1 fruit fly cellular context compared by ENCODE assay signal in the genomic region with DNA sequence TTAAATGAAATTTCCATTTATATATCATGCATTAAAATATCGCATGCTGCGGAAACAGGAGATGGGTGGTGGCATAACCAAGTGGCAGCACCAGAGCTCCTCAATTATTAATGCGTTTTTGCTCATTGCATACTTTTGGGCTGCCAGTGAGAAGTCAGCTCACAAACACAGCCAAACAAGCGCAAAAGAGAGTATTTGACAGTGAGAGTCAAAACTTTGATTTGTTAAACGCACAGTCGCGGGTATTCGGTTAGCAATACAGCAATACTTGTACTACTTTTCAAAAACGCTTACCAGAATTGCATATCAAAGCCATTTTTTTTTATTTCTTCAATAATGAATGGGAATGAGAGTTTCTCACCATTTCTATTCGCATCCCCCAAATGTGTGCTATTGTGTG.
A peak's percentile ranks its signal among the peaks of the same experiment; 100 is the strongest.
TF ChIP-seq lines count a peak whose summit lies in the region.

No protein-coding gene starts in this region.

TF ChIP-seq in whole organism, embryonic, 481 proteins besides CTCF, POLR2A, EP300 and RAD21 (continued from another document):
- TF ChIP-seq Hand (GFP tag; optimal IDR thresholded peaks at IDR 0.05; lab: Kevin White, UChicago) (no peak), Usf (GFP tag; optimal IDR thresholded peaks at IDR 0.05; lab: Kevin White, UChicago) (no peak), dysf (GFP tag; IDR thresholded peaks at IDR 0.05; lab: Robert Waterston, UW) (no peak), CG11696 (GFP tag; IDR thresholded peaks at IDR 0.05; lab: Robert Waterston, UW) (peak; percentile 91), Spps (tag; optimal IDR thresholded peaks at IDR 0.05; lab: Kevin White, UChicago) (no peak), z (GFP tag; IDR thresholded peaks at IDR 0.05; lab: Robert Waterston, UW) (0 out of 3 replicates have a peak, but pooled peaks have one; percentile 9), CG2120 (GFP tag; optimal IDR thresholded peaks at IDR 0.05; lab: Kevin White, UChicago) (no peak), mirr (GFP tag; optimal IDR thresholded peaks at IDR 0.05; lab: Kevin White, UChicago) (no peak), CG7963 (GFP tag; IDR thresholded peaks at IDR 0.05; lab: Robert Waterston, UW; ENCODE audit: partially characterized antibody) (no peak), lov (optimal IDR thresholded peaks at IDR 0.05; lab: Kevin White, UChicago) (no peak), lov (GFP tag; IDR thresholded peaks at IDR 0.05; lab: Robert Waterston, UW) (no peak), HHEX (GFP tag; optimal IDR thresholded peaks at IDR 0.05; lab: Kevin White, UChicago) (no peak), CG34376 (GFP tag; optimal IDR thresholded peaks at IDR 0.05; lab: Kevin White, UChicago) (no peak), CG16813 (GFP tag; IDR thresholded peaks at IDR 0.05; lab: Robert Waterston, UW; ENCODE audit: partially characterized antibody) (no peak), Stat92E (GFP tag; optimal IDR thresholded peaks at IDR 0.05; lab: Kevin White, UChicago) (no peak), CG2875 (GFP tag; optimal IDR thresholded peaks at IDR 0.05; lab: Kevin White, UChicago) (no peak), nerfin-2 (GFP tag; IDR thresholded peaks at IDR 0.05; lab: Robert Waterston, UW; ENCODE audit: partially characterized antibody) (no peak), CG4820 (GFP tag; optimal IDR thresholded peaks at IDR 0.05; lab: Kevin White, UChicago) (no peak), sim (GFP tag; IDR thresholded peaks at IDR 0.05; lab: Robert Waterston, UW) (no peak), CG4707 (GFP tag; optimal IDR thresholded peaks at IDR 0.05; lab: Kevin White, UChicago) (peak; percentile 7), tup (GFP tag; optimal IDR thresholded peaks at IDR 0.05; lab: Kevin White, UChicago) (no peak), gem (tag; optimal IDR thresholded peaks at IDR 0.05; lab: Kevin White, UChicago) (peak; percentile 45), aop (GFP tag; IDR thresholded peaks at IDR 0.05; lab: Robert Waterston, UW) (no peak), chn (GFP tag; optimal IDR thresholded peaks at IDR 0.05; lab: Kevin White, UChicago) (peak; percentile 80), Hmr (GFP tag; optimal IDR thresholded peaks at IDR 0.05; lab: Kevin White, UChicago) (no peak), Lim3 (GFP tag; IDR thresholded peaks at IDR 0.05; lab: Robert Waterston, UW) (no peak), CG2678 (tag; optimal IDR thresholded peaks at IDR 0.05; lab: Kevin White, UChicago) (peak; percentile 7), emc (GFP tag; optimal IDR thresholded peaks at IDR 0.05; lab: Kevin White, UChicago) (no peak), HLHmδ (GFP tag; optimal IDR thresholded peaks at IDR 0.05; lab: Kevin White, UChicago) (peak; percentile 9), CG1529 (GFP tag; optimal IDR thresholded peaks at IDR 0.05; lab: Kevin White, UChicago) (peak; percentile 8), tgo (GFP tag; IDR thresholded peaks at IDR 0.05; lab: Robert Waterston, UW) (no peak), bsh (GFP tag; optimal IDR thresholded peaks at IDR 0.05; lab: Kevin White, UChicago) (peak in 1 of 2 experiments; percentile 42), nau (GFP tag; optimal IDR thresholded peaks at IDR 0.05; lab: Kevin White, UChicago) (peak; percentile 14), CG17802 (tag; optimal IDR thresholded peaks at IDR 0.05; lab: Kevin White, UChicago) (no peak), CG30020 (tag; optimal IDR thresholded peaks at IDR 0.05; lab: Kevin White, UChicago) (no peak), CG34224 (GFP tag; IDR thresholded peaks at IDR 0.05; lab: Robert Waterston, UW; ENCODE audit: partially characterized antibody) (no peak), btn (GFP tag; optimal IDR thresholded peaks at IDR 0.05; lab: Kevin White, UChicago) (no peak), Gug (GFP tag; IDR thresholded peaks at IDR 0.05; lab: Robert Waterston, UW) (no peak), ttk (GFP tag; IDR thresholded peaks at IDR 0.05; lab: Robert Waterston, UW) (no peak), Kr (GFP tag; optimal IDR thresholded peaks at IDR 0.05; lab: Kevin White, UChicago) (no peak), trem (tag; optimal IDR thresholded peaks at IDR 0.05; lab: Kevin White, UChicago) (peak; percentile 65), fd96Cb (tag; optimal IDR thresholded peaks at IDR 0.05; lab: Kevin White, UChicago) (peak; percentile 6), crp (GFP tag; optimal IDR thresholded peaks at IDR 0.05; lab: Kevin White, UChicago) (no peak), CG4328 (GFP tag; optimal IDR thresholded peaks at IDR 0.05; lab: Kevin White, UChicago) (no peak), zf30C (GFP tag; optimal IDR thresholded peaks at IDR 0.05; lab: Kevin White, UChicago) (no peak), D19B (GFP tag; optimal IDR thresholded peaks at IDR 0.05; lab: Kevin White, UChicago) (no peak), chif (GFP tag; optimal IDR thresholded peaks at IDR 0.05; lab: Kevin White, UChicago) (peak in 1 of 2 experiments; percentile 11), CG9876 (GFP tag; optimal IDR thresholded peaks at IDR 0.05; lab: Kevin White, UChicago) (no peak), odd (GFP tag; optimal IDR thresholded peaks at IDR 0.05; lab: Kevin White, UChicago) (no peak), CG12299 (tag; optimal IDR thresholded peaks at IDR 0.05; lab: Kevin White, UChicago) (no peak), PHDP (tag; optimal IDR thresholded peaks at IDR 0.05; lab: Kevin White, UChicago) (peak; percentile 14), Myb (GFP tag; optimal IDR thresholded peaks at IDR 0.05; lab: Kevin White, UChicago) (no peak), CG6254 (GFP tag; optimal IDR thresholded peaks at IDR 0.05; lab: Kevin White, UChicago) (peak; percentile 19), maf-S (GFP tag; optimal IDR thresholded peaks at IDR 0.05; lab: Kevin White, UChicago) (no peak), CG18619 (GFP tag; optimal IDR thresholded peaks at IDR 0.05; lab: Kevin White, UChicago) (no peak), Drgx (GFP tag; IDR thresholded peaks at IDR 0.05; lab: Robert Waterston, UW) (no peak), pzg (GFP tag; optimal IDR thresholded peaks at IDR 0.05; lab: Kevin White, UChicago) (no peak), CG7786 (GFP tag; optimal IDR thresholded peaks at IDR 0.05; lab: Kevin White, UChicago) (no peak), Lhr (GFP tag; optimal IDR thresholded peaks at IDR 0.05; lab: Kevin White, UChicago) (peak; percentile 5), YL-1 (GFP tag; optimal IDR thresholded peaks at IDR 0.05; lab: Kevin White, UChicago) (no peak), CG4282 (GFP tag; optimal IDR thresholded peaks at IDR 0.05; lab: Kevin White, UChicago) (no peak), nerfin-1 (tag; optimal IDR thresholded peaks at IDR 0.05; lab: Kevin White, UChicago) (peak; percentile 29), CG7745 (tag; optimal IDR thresholded peaks at IDR 0.05; lab: Kevin White, UChicago) (no peak), CG3995 (GFP tag; optimal IDR thresholded peaks at IDR 0.05; lab: Kevin White, UChicago) (no peak), CG18262 (tag; optimal IDR thresholded peaks at IDR 0.05; lab: Kevin White, UChicago) (no peak), Neu2 (GFP tag; optimal IDR thresholded peaks at IDR 0.05; lab: Kevin White, UChicago; ENCODE audit: borderline replicate concordance) (no peak), H2.0 (GFP tag; IDR thresholded peaks at IDR 0.05; lab: Robert Waterston, UW) (no peak), CG9215 (GFP tag; IDR thresholded peaks at IDR 0.05; lab: Robert Waterston, UW) (no peak), bowl (GFP tag; IDR thresholded peaks at IDR 0.05; lab: Robert Waterston, UW) (no peak), Bgb (GFP tag; IDR thresholded peaks at IDR 0.05; lab: Robert Waterston, UW; ENCODE audit: partially characterized antibody) (0 out of 2 replicates have a peak, but pooled peaks have one; percentile 22), CG43689 (GFP tag; IDR thresholded peaks at IDR 0.05; lab: Robert Waterston, UW) (no peak), Opbp (GFP tag; IDR thresholded peaks at IDR 0.05; lab: Robert Waterston, UW; ENCODE audit: partially characterized antibody) (0 out of 3 replicates have a peak, but pooled peaks have one; percentile 46), hth (optimal IDR thresholded peaks at IDR 0.05; lab: Kevin White, UChicago) (no peak), CG1792 (GFP tag; optimal IDR thresholded peaks at IDR 0.05; lab: Kevin White, UChicago) (no peak), ftz-f1 (GFP tag; optimal IDR thresholded peaks at IDR 0.05; lab: Kevin White, UChicago) (no peak), stc (GFP tag; IDR thresholded peaks at IDR 0.05; lab: Robert Waterston, UW) (0 out of 2 replicates have a peak, but pooled peaks have one; percentile 19), disco-r (GFP tag; optimal IDR thresholded peaks at IDR 0.05; lab: Kevin White, UChicago) (no peak), dati (GFP tag; IDR thresholded peaks at IDR 0.05; lab: Robert Waterston, UW) (no peak), Sox100B (GFP tag; optimal IDR thresholded peaks at IDR 0.05; lab: Kevin White, UChicago) (no peak), CG2712 (tag; optimal IDR thresholded peaks at IDR 0.05; lab: Kevin White, UChicago) (peak; percentile 12), CG2199 (GFP tag; IDR thresholded peaks at IDR 0.05; lab: Robert Waterston, UW) (peak; percentile 75; the same call in 1 of the 3 replicates), h (optimal IDR thresholded peaks at IDR 0.05; lab: Kevin White, UChicago) (no peak), CG8765 (GFP tag; IDR thresholded peaks at IDR 0.05; lab: Robert Waterston, UW) (no peak), Fer1 (GFP tag; optimal IDR thresholded peaks at IDR 0.05; lab: Kevin White, UChicago) (no peak), CG30431 (GFP tag; optimal IDR thresholded peaks at IDR 0.05; lab: Kevin White, UChicago) (no peak), dm (GFP tag; optimal IDR thresholded peaks at IDR 0.05; lab: Kevin White, UChicago) (no peak), CG16863 (GFP tag; optimal IDR thresholded peaks at IDR 0.05; lab: Kevin White, UChicago) (no peak), inv (GFP tag; IDR thresholded peaks at IDR 0.05; lab: Robert Waterston, UW; ENCODE audit: partially characterized antibody) (no peak), gsb-n (tag; optimal IDR thresholded peaks at IDR 0.05; lab: Kevin White, UChicago) (peak; percentile 4), HmgD (GFP tag; optimal IDR thresholded peaks at IDR 0.05; lab: Kevin White, UChicago) (no peak), Sry-δ (GFP tag; optimal IDR thresholded peaks at IDR 0.05; lab: Kevin White, UChicago) (no peak), CG15601 (tag; optimal IDR thresholded peaks at IDR 0.05; lab: Kevin White, UChicago) (no peak), oc (tag; optimal IDR thresholded peaks at IDR 0.05; lab: Kevin White, UChicago) (no peak), Dll (GFP tag; IDR thresholded peaks at IDR 0.05; lab: Robert Waterston, UW; ENCODE audit: partially characterized antibody) (0 out of 4 replicates have a peak, but pooled peaks have one; percentile 25), gcm2 (GFP tag; optimal IDR thresholded peaks at IDR 0.05; lab: Kevin White, UChicago) (no peak), usp (GFP tag; optimal IDR thresholded peaks at IDR 0.05; lab: Kevin White, UChicago) (no peak), Six4 (GFP tag; optimal IDR thresholded peaks at IDR 0.05; lab: Kevin White, UChicago) (no peak), cg (GFP tag; optimal IDR thresholded peaks at IDR 0.05; lab: Kevin White, UChicago) (peak; percentile 91), cato (GFP tag; optimal IDR thresholded peaks at IDR 0.05; lab: Kevin White, UChicago; ENCODE audit: borderline replicate concordance) (no peak), fd3F (GFP tag; optimal IDR thresholded peaks at IDR 0.05; lab: Kevin White, UChicago) (no peak), phol (tag; optimal IDR thresholded peaks at IDR 0.05; lab: Kevin White, UChicago) (peak; percentile 22), CG9797 (GFP tag; optimal IDR thresholded peaks at IDR 0.05; lab: Kevin White, UChicago) (no peak), HLH54F (GFP tag; optimal IDR thresholded peaks at IDR 0.05; lab: Kevin White, UChicago) (no peak), grn (GFP tag; optimal IDR thresholded peaks at IDR 0.05; lab: Kevin White, UChicago) (no peak)
